Fruit fly (Drosophila melanogaster): ENCODE results near the gene Dhrs4.
A peak's percentile ranks its signal among the peaks of the same experiment; 100 is the strongest.

Gene Dhrs4

DNA sequence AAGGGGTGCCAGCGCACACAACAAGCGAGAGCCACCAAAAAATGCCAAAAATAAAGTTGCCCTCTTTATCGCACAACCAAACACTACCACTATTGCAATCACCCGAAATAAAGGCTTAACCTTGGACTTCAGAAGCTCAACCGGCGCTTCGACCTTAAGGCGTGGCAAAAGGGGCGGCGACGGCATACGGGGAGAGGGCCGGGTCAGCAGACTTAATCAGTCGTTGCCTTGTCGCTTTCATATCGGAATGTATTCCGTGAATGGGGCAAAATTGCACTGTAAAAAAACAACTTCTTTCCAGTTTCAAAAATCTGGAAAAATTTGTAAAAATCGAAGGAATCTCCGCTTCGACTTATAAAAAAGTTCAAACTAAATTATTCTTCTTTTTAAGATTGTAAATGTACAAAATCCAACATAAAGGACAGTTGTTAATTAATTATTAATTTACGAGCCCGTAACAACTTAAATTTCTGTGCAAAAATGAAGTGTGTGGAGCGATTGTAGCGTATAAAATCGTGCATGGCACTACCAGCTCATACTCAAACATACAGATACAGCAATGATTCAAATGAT, 41.6 kb upstream of the Dhrs4 start (continued):
- TF ChIP-seq pho (GFP tag; optimal IDR thresholded peaks at IDR 0.05): no peak
- no peak for TF ChIP-seq Hey (tag; optimal IDR thresholded peaks at IDR 0.05)
- TF ChIP-seq run (tag; optimal IDR thresholded peaks at IDR 0.05): no peak
- TF ChIP-seq CG4282 (GFP tag; optimal IDR thresholded peaks at IDR 0.05): no peak
- no peak for TF ChIP-seq prd (optimal IDR thresholded peaks at IDR 0.05)
- no peak for TF ChIP-seq prd (GFP tag; IDR thresholded peaks at IDR 0.05)
- no peak for TF ChIP-seq CG10274 (GFP tag; optimal IDR thresholded peaks at IDR 0.05)
- no peak for TF ChIP-seq CG10543 (GFP tag; optimal IDR thresholded peaks at IDR 0.05)
- no peak for TF ChIP-seq Hr39 (optimal IDR thresholded peaks at IDR 0.05)
- no peak for TF ChIP-seq CG9437 (GFP tag; optimal IDR thresholded peaks at IDR 0.05)
- TF ChIP-seq Hmr (GFP tag; optimal IDR thresholded peaks at IDR 0.05): no peak
- no peak for TF ChIP-seq zen2 (GFP tag; IDR thresholded peaks at IDR 0.05; ENCODE audit: partially characterized antibody)
- no peak for TF ChIP-seq CG11696 (GFP tag; IDR thresholded peaks at IDR 0.05)
- TF ChIP-seq CG8281 (tag; optimal IDR thresholded peaks at IDR 0.05): no peak
- TF ChIP-seq sr (GFP tag; IDR thresholded peaks at IDR 0.05): no peak
- no peak for TF ChIP-seq sqz (GFP tag; optimal IDR thresholded peaks at IDR 0.05)
- TF ChIP-seq sens (GFP tag): peak; percentile 71
- TF ChIP-seq salm (tag; optimal IDR thresholded peaks at IDR 0.05): no peak
- TF ChIP-seq az2 (GFP tag; optimal IDR thresholded peaks at IDR 0.05): peak; percentile 8
- TF ChIP-seq GATAe (GFP tag; conservative IDR thresholded peaks at IDR 0.05): no peak
- no peak for TF ChIP-seq CG17612 (GFP tag; IDR thresholded peaks at IDR 0.05)
- no peak for TF ChIP-seq Fer1 (GFP tag; optimal IDR thresholded peaks at IDR 0.05)
- no peak for TF ChIP-seq CG1832 (GFP tag; optimal IDR thresholded peaks at IDR 0.05)
- TF ChIP-seq nerfin-1 (tag; optimal IDR thresholded peaks at IDR 0.05): peak; percentile 32
- no peak for TF ChIP-seq fd3F (GFP tag; optimal IDR thresholded peaks at IDR 0.05)
- no peak for TF ChIP-seq CG13287 (GFP tag; IDR thresholded peaks at IDR 0.05; ENCODE audit: partially characterized antibody)
- no peak for TF ChIP-seq al (GFP tag; IDR thresholded peaks at IDR 0.05)
- TF ChIP-seq CG2712 (tag; optimal IDR thresholded peaks at IDR 0.05): peak; percentile 12
- TF ChIP-seq Lhr (GFP tag; optimal IDR thresholded peaks at IDR 0.05): no peak
- no peak for TF ChIP-seq CG6254 (GFP tag; optimal IDR thresholded peaks at IDR 0.05)
- TF ChIP-seq cg (GFP tag; optimal IDR thresholded peaks at IDR 0.05): no peak
- TF ChIP-seq kay (GFP tag; optimal IDR thresholded peaks at IDR 0.05): no peak
- TF ChIP-seq fd96Cb (tag; optimal IDR thresholded peaks at IDR 0.05): no peak
- no peak for TF ChIP-seq ap (GFP tag; IDR thresholded peaks at IDR 0.05)
- TF ChIP-seq Dip3 (GFP tag; optimal IDR thresholded peaks at IDR 0.05): no peak
- TF ChIP-seq Rx (GFP tag; IDR thresholded peaks at IDR 0.05): no peak
- no peak for TF ChIP-seq B-H1 (GFP tag; IDR thresholded peaks at IDR 0.05)
- TF ChIP-seq tx (GFP tag; optimal IDR thresholded peaks at IDR 0.05): no peak
- no peak for TF ChIP-seq chn (GFP tag; optimal IDR thresholded peaks at IDR 0.05)
- no peak for TF ChIP-seq Abd-B (GFP tag; optimal IDR thresholded peaks at IDR 0.05)
- TF ChIP-seq CG16813 (GFP tag; IDR thresholded peaks at IDR 0.05; ENCODE audit: partially characterized antibody): no peak
- TF ChIP-seq gro (GFP tag; optimal IDR thresholded peaks at IDR 0.05): no peak
- TF ChIP-seq CG17385 (GFP tag; optimal IDR thresholded peaks at IDR 0.05): no peak
- TF ChIP-seq cwo (GFP tag; optimal IDR thresholded peaks at IDR 0.05): peak; percentile 20
- TF ChIP-seq CG15011 (GFP tag; optimal IDR thresholded peaks at IDR 0.05): no peak
- TF ChIP-seq stc (GFP tag; IDR thresholded peaks at IDR 0.05): no peak
- TF ChIP-seq CG3281 (GFP tag; optimal IDR thresholded peaks at IDR 0.05): no peak
- TF ChIP-seq CG9817 (tag; optimal IDR thresholded peaks at IDR 0.05): no peak
- no peak for TF ChIP-seq z (GFP tag; IDR thresholded peaks at IDR 0.05)
- peak; percentile 32; the same call in 2 of the 3 replicates for TF ChIP-seq row (GFP tag; IDR thresholded peaks at IDR 0.05)
- TF ChIP-seq CG12744 (GFP tag; optimal IDR thresholded peaks at IDR 0.05): no peak
- TF ChIP-seq insv (GFP tag; optimal IDR thresholded peaks at IDR 0.05): no peak
